Worm (Caenorhabditis elegans) whole organism, L2 larva: ENCODE results near the gene Y39A3B.8.

Experiments
- ZK546.5 ChIP-seq: sonication (generic microtip); optimal IDR thresholded peaks from 2 replicates; lab custom pipeline; 2017; ENCODE audit warnings: missing biosample characterization, missing genetic modification characterization
- ceh-82 ChIP-seq: fragments of 150-350 bp; optimal IDR thresholded peaks from 2 replicates; lab custom pipeline; 2014; ENCODE audit warnings: missing biosample characterization, missing genetic modification characterization
- fos-1 ChIP-seq: fragments of 150-350 bp; optimal IDR thresholded peaks from 2 replicates; lab custom pipeline; 2014; ENCODE audit warnings: missing biosample characterization, missing genetic modification characterization
- lsy-2 ChIP-seq, 2 experiments: fragments of 150-350 bp in 1 of 2; sonication (generic microtip) in 1 of 2; optimal IDR thresholded peaks; 2 replicates each; lab custom pipeline; 2014 to 2017; ENCODE audit warnings: missing biosample characterization in 2 of 2, missing genetic modification characterization in 2 of 2
- mdl-1 ChIP-seq, 2 experiments: fragments of 150-350 bp in 1 of 2; sonication (generic microtip) in 1 of 2; optimal IDR thresholded peaks; 2 replicates each; lab custom pipeline; 2017; ENCODE audit warnings: missing biosample characterization in 2 of 2, missing genetic modification characterization in 2 of 2
- nhr-10 ChIP-seq: sonication (generic microtip); optimal IDR thresholded peaks from 2 replicates; lab custom pipeline; 2017; ENCODE audit warnings: missing biosample characterization, missing genetic modification characterization
- nhr-237 ChIP-seq: fragments of 150-350 bp; optimal IDR thresholded peaks from 2 replicates; lab custom pipeline; 2014; ENCODE audit warnings: missing biosample characterization, missing genetic modification characterization
- nhr-25 ChIP-seq: fragments of 150-350 bp; sonication (generic microtip); optimal IDR thresholded peaks from 3 replicates; lab custom pipeline; 2014; ENCODE audit warnings: missing biosample characterization, missing genetic modification characterization
- unc-62 ChIP-seq: fragments of 150-350 bp; optimal IDR thresholded peaks from 2 replicates; lab custom pipeline; 2014; ENCODE audit warnings: missing biosample characterization, missing genetic modification reagents, missing genetic modification characterization

ce11 chrIII:1961895-1962506 lies 25.8 kb upstream of the Y39A3B.8 start, which contains the start of gene mboa-6:
- TF ChIP-seq nhr-10 (tag; lab: Kevin White, UChicago) (no peak), ZK546.5 (tag; lab: Kevin White, UChicago) (no peak), unc-62 (GFP tag; lab: Kevin White, UChicago) (no peak), lsy-2 (tag; optimal IDR thresholded peaks at IDR 0.05; lab: Kevin White, UChicago) (no peak), nhr-25 (tag; lab: Kevin White, UChicago) (no peak), fos-1 (tag; lab: Kevin White, UChicago) (no peak), nhr-237 (no peak), mdl-1 (tag; optimal IDR thresholded peaks at IDR 0.05; lab: Kevin White, UChicago) (no peak), ceh-82 (tag; lab: Kevin White, UChicago) (no peak)
